Fruit fly (Drosophila melanogaster) whole organism, pupa: ENCODE results near the gene CG7888.

Source experiments
- CG10348 ChIP-seq: fragments of 200-800 bp; sonication (Bioruptor generic); IDR thresholded peaks from 2 replicates; pipeline ENCODE4 v1.3.6; 2022; ENCODE audit warnings: missing biosample characterization, missing genetic modification characterization
- CG13204 ChIP-seq: fragments of 200-800 bp; sonication (Bioruptor generic); optimal IDR thresholded peaks from 2 replicates; lab custom pipeline; 2018; ENCODE audit warnings: missing biosample characterization, mild to moderate bottlenecking, missing genetic modification characterization, moderate library complexity
- CG17806 ChIP-seq: fragments of 200-800 bp; sonication (Bioruptor generic); optimal IDR thresholded peaks from 2 replicates; lab custom pipeline; 2018; ENCODE audit warnings: missing biosample characterization, mild to moderate bottlenecking, missing genetic modification characterization, moderate library complexity
- CG32121 ChIP-seq: fragments of 200-800 bp; sonication (Bioruptor generic); IDR thresholded peaks from 2 replicates; pipeline ENCODE4 v1.3.6; 2022; ENCODE audit warnings: missing biosample characterization, missing genetic modification characterization
- CG8301 ChIP-seq: fragments of 200-800 bp; sonication (Bioruptor generic); optimal IDR thresholded peaks from 2 replicates; lab custom pipeline; 2018; ENCODE audit warnings: missing biosample characterization, mild to moderate bottlenecking, missing genetic modification characterization
- CG9948 ChIP-seq: fragments of 200-800 bp; sonication (Bioruptor generic); optimal IDR thresholded peaks from 2 replicates; lab custom pipeline; 2018; ENCODE audit warnings: missing biosample characterization, mild to moderate bottlenecking, missing genetic modification characterization, moderate library complexity
- EcR ChIP-seq: fragments of 200-800 bp; sonication (Bioruptor generic); optimal IDR thresholded peaks from 3 replicates; lab custom pipeline; 2019; ENCODE audit warnings: missing biosample characterization, missing genetic modification characterization, mild to moderate bottlenecking, moderate library complexity, missing genetic modification reagents
- Ets98B ChIP-seq: fragments of 200-800 bp; sonication (Bioruptor generic); IDR thresholded peaks from 2 replicates; pipeline ENCODE4 v1.3.6; 2022; ENCODE audit warnings: missing biosample characterization, missing genetic modification characterization
- Pif1A ChIP-seq: fragments of 200-800 bp; sonication (Bioruptor generic); optimal IDR thresholded peaks from 3 replicates; lab custom pipeline; 2016; ENCODE audit warnings: missing biosample characterization, missing genetic modification characterization
- Snoo ChIP-seq: fragments of 200-800 bp; sonication (Bioruptor generic); optimal IDR thresholded peaks from 3 replicates; lab custom pipeline; 2017; ENCODE audit warnings: missing biosample characterization, mild to moderate bottlenecking, missing genetic modification characterization, inconsistent platforms
- fd96Ca ChIP-seq: fragments of 200-800 bp; sonication (Bioruptor generic); IDR thresholded peaks from 3 replicates; pipeline ENCODE4 v1.3.6; 2022; ENCODE audit warnings: missing biosample characterization, missing genetic modification characterization
- gl ChIP-seq: fragments of 200-800 bp; sonication (Bioruptor generic); optimal IDR thresholded peaks from 2 replicates; lab custom pipeline; 2018; ENCODE audit warnings: missing biosample characterization, mild to moderate bottlenecking, missing genetic modification characterization

DNA sequence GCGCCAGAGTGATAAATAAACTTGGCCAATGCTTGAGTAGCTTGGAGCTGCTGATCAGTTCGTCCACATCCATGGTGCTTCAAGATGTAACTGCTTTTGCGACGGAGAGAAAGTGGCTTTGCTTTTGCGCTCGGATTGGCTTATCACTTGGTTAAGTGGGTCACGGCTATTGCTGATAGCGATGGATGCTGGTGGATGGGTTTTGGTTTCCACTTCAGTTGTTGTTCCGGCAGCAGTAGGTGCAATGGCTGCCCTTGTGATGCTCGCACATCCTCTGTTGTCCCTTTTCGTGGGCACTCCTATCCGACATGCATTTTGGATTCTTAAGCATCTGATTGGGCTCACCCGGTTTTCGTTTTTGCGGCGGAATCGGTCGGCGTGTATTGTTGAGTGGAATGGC is 40.4 kb downstream of the CG7888 start:
- TF ChIP-seq CG32121 (no peak), CG8301 (tag; lab: Kevin White, UChicago) (no peak), Snoo (no peak), fd96Ca (GFP tag; lab: Robert Waterston, UW) (no peak), CG17806 (tag; lab: Kevin White, UChicago) (no peak), CG13204 (GFP tag; lab: Kevin White, UChicago) (no peak), Pif1A (GFP tag; lab: Kevin White, UChicago) (no peak), EcR (GFP tag; lab: Kevin White, UChicago) (peak; percentile 56), gl (no peak), CG10348 (GFP tag; lab: Robert Waterston, UW) (no peak), Ets98B (GFP tag; lab: Robert Waterston, UW) (no peak), CG9948 (tag; lab: Kevin White, UChicago) (no peak)
